Worm (Caenorhabditis elegans): ENCODE data around the gene grd-14.

grd-14 gene

DNA sequence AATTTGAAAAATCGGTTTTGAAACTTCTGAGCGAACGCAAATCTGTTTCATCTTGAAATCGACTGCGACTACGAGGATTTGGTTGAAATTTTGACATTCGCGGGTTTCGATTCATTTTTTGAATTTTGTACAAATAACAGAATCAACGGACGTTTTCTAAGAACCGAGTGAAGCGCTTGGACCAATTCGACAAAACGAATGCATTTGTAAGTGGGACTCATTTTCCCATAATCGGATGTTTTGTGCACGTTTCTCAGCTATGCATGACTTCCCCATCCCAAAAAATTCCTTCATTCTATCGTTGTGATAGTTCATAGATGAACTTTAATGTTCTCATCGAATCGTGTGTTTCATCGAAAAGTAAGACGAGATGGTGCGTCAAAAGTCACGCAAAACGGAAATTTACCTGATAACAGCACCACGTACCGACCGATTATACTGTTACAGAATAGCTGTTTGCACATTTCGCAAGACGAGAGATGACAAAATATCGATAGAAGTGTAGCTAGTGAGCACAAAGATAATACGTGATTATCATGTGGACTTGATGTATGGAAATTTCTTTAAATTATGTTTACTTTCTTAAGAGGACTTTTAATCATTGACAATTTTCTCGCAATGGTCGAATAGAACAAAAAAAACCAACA is 29.6 kb upstream of the grd-14 start, which contains the start of gene mec-10:
mec-10 (minus strand) TSS at position 189 of the 647 bp plus-strand sequence.
- TF ChIP-seq ceh-40 (GFP tag; IDR thresholded peaks at IDR 0.05) = no peak
- TF ChIP-seq nhr-80 (tag; optimal IDR thresholded peaks at IDR 0.05) = peak; percentile 83
- TF ChIP-seq attf-5 (GFP tag; optimal IDR thresholded peaks at IDR 0.05) = no peak
- TF ChIP-seq cebp-1 (GFP tag; IDR thresholded peaks at IDR 0.05) = peak; percentile 61; the same call in 1 of the 2 replicates
- TF ChIP-seq cebp-1 (tag; optimal IDR thresholded peaks at IDR 0.05) = no peak
- TF ChIP-seq lir-1 (GFP tag; conservative IDR thresholded peaks at IDR 0.05) = no peak
- no peak for TF ChIP-seq let-607 (tag; optimal IDR thresholded peaks at IDR 0.05)
- 0 out of 2 replicates have a peak, but pooled peaks have one; percentile 16 for TF ChIP-seq dox-1 (GFP tag; IDR thresholded peaks at IDR 0.05)
- TF ChIP-seq ztf-6 (GFP tag; IDR thresholded peaks at IDR 0.05) = no peak
- TF ChIP-seq Y53F4B.3 (GFP tag; IDR thresholded peaks at IDR 0.05) = no peak

DNA sequence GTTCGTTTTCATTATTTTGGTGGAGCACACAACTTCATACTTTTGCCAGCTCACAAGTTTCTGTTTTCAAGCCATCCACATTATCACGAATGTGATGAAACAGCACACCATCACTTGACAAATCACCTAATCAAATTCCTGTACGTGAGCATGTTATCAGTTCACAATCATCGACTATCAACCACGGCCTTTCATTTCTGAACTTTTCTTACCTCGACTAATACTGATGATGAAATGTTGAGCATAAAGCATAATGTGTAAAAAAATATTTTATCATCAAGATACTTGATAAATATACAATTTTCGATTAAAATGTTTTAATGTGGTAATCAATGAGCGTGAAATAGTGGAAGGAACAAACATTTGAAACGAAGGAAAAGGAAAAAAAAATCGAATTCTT is 26.4 kb upstream of the grd-14 start:
- TF ChIP-seq athp-1 (tag; optimal IDR thresholded peaks at IDR 0.05) (no peak), atf-7 (tag; optimal IDR thresholded peaks at IDR 0.05) (peak; percentile 51), cebp-1 (GFP tag; IDR thresholded peaks at IDR 0.05) (peak; percentile 87), cebp-1 (tag; optimal IDR thresholded peaks at IDR 0.05) (peak; percentile 87), egl-44 (GFP tag; IDR thresholded peaks at IDR 0.05) (peak; percentile 55; the same call in 1 of the 2 replicates), unc-62 (GFP tag; optimal IDR thresholded peaks at IDR 0.05) (peak; percentile 20), nhr-80 (tag; optimal IDR thresholded peaks at IDR 0.05) (peak; percentile 89), F49E8.2 (tag; optimal IDR thresholded peaks at IDR 0.05; ENCODE audit: insufficient read depth) (no peak), lin-40 (tag; optimal IDR thresholded peaks at IDR 0.05) (peak; percentile 5), nhr-90 (tag; optimal IDR thresholded peaks at IDR 0.05) (peak; percentile 3), ets-4 (GFP tag; optimal IDR thresholded peaks at IDR 0.05) (peak; percentile 36), B0336.3 (GFP tag; IDR thresholded peaks at IDR 0.05) (0 out of 2 replicates have a peak, but pooled peaks have one; percentile 37), let-607 (tag; optimal IDR thresholded peaks at IDR 0.05) (peak in 1 of 2 experiments; percentile 71), Y53G8AR.9 (GFP tag; conservative IDR thresholded peaks at IDR 0.05) (0 out of 2 replicates have a peak, but pooled peaks have one; percentile 48), madf-8 (GFP tag; conservative IDR thresholded peaks at IDR 0.05) (no peak)

DNA sequence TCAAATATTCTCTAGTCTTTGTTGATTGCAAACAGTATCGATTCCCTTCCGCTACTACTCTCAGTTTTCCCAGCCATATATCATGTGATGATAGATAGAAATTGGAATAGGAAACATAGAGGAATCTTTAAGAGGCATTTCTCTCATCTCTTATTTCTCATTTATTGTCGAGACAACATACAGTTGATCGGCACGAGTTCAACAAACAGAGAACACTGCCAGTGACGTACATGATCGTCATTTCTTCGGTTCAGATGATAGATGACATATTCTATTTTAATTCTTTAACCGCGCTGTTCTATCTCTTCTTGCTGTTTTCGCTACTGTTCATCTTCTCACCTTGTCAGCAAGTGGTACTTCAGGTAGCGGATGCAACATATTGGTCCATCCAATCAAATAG is 24.7 kb upstream of the grd-14 start:
- TF ChIP-seq C06A6.2 (GFP tag; conservative IDR thresholded peaks at IDR 0.05) (peak; percentile 60; the same call in 1 of the 2 replicates), rpc-1 (optimal IDR thresholded peaks at IDR 0.05) (no peak), rpc-1 (tag; optimal IDR thresholded peaks at IDR 0.05) (no peak), ztf-26 (tag; optimal IDR thresholded peaks at IDR 0.05) (peak; percentile 81), repo-1 (tag; optimal IDR thresholded peaks at IDR 0.05) (no peak), chd-7 (tag; optimal IDR thresholded peaks at IDR 0.05) (peak; percentile 21), nfyb-1 (GFP tag; IDR thresholded peaks at IDR 0.05) (0 out of 2 replicates have a peak, but pooled peaks have one; percentile 9), somi-1 (GFP tag; optimal IDR thresholded peaks at IDR 0.05) (peak; percentile 87), ZK185.1 (tag; optimal IDR thresholded peaks at IDR 0.05; ENCODE audit: poor library complexity, severe bottlenecking) (peak; percentile 36), atf-7 (tag; optimal IDR thresholded peaks at IDR 0.05) (peak; percentile 44), F22D6.2 (tag; optimal IDR thresholded peaks at IDR 0.05) (peak; percentile 57), lin-40 (tag; optimal IDR thresholded peaks at IDR 0.05) (peak; percentile 70), nhr-80 (tag; optimal IDR thresholded peaks at IDR 0.05) (peak; percentile 10), let-526 (GFP tag; IDR thresholded peaks at IDR 0.05) (no peak)

DNA sequence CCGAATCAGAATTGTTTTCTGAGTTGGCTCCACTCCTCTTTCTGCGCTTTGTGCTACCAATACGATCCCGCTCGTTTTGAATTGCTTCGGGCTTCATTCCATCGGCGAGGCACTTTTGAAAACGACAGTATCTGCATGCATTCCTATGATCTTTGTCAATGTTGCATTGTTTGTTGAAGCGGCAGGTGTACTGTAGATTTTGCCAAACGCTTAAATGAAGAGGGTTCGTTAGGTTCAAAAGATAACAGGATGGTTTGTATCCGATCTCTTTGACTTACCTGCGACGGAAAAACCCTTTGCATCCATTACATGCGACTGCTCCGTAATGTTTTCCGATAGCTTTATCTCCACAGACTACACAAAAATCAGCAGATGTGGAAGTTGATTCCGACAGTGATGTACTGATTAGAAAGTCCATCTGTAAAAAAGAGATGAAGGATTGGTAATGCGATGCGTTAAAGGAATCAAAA is 24.0 kb upstream of the grd-14 start, which contains the start of gene nhr-14:
nhr-14 (minus strand) TSS at position 420 of the 470 bp plus-strand sequence.
- no peak for TF ChIP-seq attf-3 (GFP tag; conservative IDR thresholded peaks at IDR 0.05)
- no peak for TF ChIP-seq lin-54 (GFP tag; optimal IDR thresholded peaks at IDR 0.05)
- TF ChIP-seq ama-1 (optimal IDR thresholded peaks at IDR 0.05) = peak; percentile 13
- no peak for TF ChIP-seq ama-1 (GFP tag; optimal IDR thresholded peaks at IDR 0.05)
- TF ChIP-seq aptf-3 (GFP tag; IDR thresholded peaks at IDR 0.05) = no peak
- TF ChIP-seq efl-1 (GFP tag; optimal IDR thresholded peaks at IDR 0.05) = no peak

All from whole organism, young adult.